Worm (Caenorhabditis elegans): Measurements from ENCODE around the gene scrm-7.

Gene scrm-7

ce11 chrV:14792346-14792745 is 12.8 kb upstream of the scrm-7 start:
- TF ChIP-seq ceh-16 (tag; optimal IDR thresholded peaks at IDR 0.05) (no peak), sma-3 (GFP tag; optimal IDR thresholded peaks at IDR 0.05) (no peak), blmp-1 (tag; optimal IDR thresholded peaks at IDR 0.05; ENCODE audit: insufficient read depth) (no peak), elt-3 (tag; optimal IDR thresholded peaks at IDR 0.05) (no peak), nhr-12 (tag; optimal IDR thresholded peaks at IDR 0.05) (no peak), R02D3.7 (tag; optimal IDR thresholded peaks at IDR 0.05) (no peak), lin-39 (tag; optimal IDR thresholded peaks at IDR 0.05) (peak; percentile 28), nhr-11 (tag; optimal IDR thresholded peaks at IDR 0.05) (no peak)

- no peak for TF ChIP-seq dmd-4 (tag; optimal IDR thresholded peaks at IDR 0.05)
- TF ChIP-seq lin-39 (tag; optimal IDR thresholded peaks at IDR 0.05), result no peak
- no peak for TF ChIP-seq alr-1 (tag; optimal IDR thresholded peaks at IDR 0.05)
- TF ChIP-seq ztf-4 (tag; optimal IDR thresholded peaks at IDR 0.05), result no peak
- TF ChIP-seq nhr-25 (tag; optimal IDR thresholded peaks at IDR 0.05), result no peak
- no peak for TF ChIP-seq ceh-82 (tag; optimal IDR thresholded peaks at IDR 0.05)
- no peak for TF ChIP-seq lin-11 (tag; optimal IDR thresholded peaks at IDR 0.05)
- no peak for TF ChIP-seq C34F6.9 (tag; optimal IDR thresholded peaks at IDR 0.05)
- no peak for TF ChIP-seq unc-62 (GFP tag; optimal IDR thresholded peaks at IDR 0.05)
- TF ChIP-seq F13H6.1 (tag; optimal IDR thresholded peaks at IDR 0.05), result no peak
- TF ChIP-seq zag-1 (tag; optimal IDR thresholded peaks at IDR 0.05), result no peak
- TF ChIP-seq R02D3.7 (tag; optimal IDR thresholded peaks at IDR 0.05), result no peak
- TF ChIP-seq nhr-21 (tag; optimal IDR thresholded peaks at IDR 0.05), result no peak
Observed at ce11 chrV:14791703-14792102, 12.2 kb upstream of the scrm-7 start.

- TF ChIP-seq peb-1 (tag; optimal IDR thresholded peaks at IDR 0.05), result no peak
- no peak for TF ChIP-seq sma-3 (GFP tag; optimal IDR thresholded peaks at IDR 0.05)
- TF ChIP-seq R02D3.7 (tag; optimal IDR thresholded peaks at IDR 0.05), result no peak
- no peak for TF ChIP-seq blmp-1 (tag; optimal IDR thresholded peaks at IDR 0.05; ENCODE audit: insufficient read depth)
- no peak for TF ChIP-seq mdl-1 (tag; optimal IDR thresholded peaks at IDR 0.05)
- no peak for TF ChIP-seq ztf-1 (GFP tag; conservative IDR thresholded peaks at IDR 0.05)
- no peak for TF ChIP-seq elt-3 (tag; optimal IDR thresholded peaks at IDR 0.05)
- no peak for TF ChIP-seq alr-1 (tag; optimal IDR thresholded peaks at IDR 0.05)
- TF ChIP-seq dmd-4 (tag; optimal IDR thresholded peaks at IDR 0.05), result no peak
- TF ChIP-seq nhr-10 (tag; optimal IDR thresholded peaks at IDR 0.05), result no peak
- TF ChIP-seq mab-5 (tag; optimal IDR thresholded peaks at IDR 0.05), result no peak
- TF ChIP-seq ceh-82 (tag; optimal IDR thresholded peaks at IDR 0.05), result no peak
- TF ChIP-seq nhr-12 (tag; optimal IDR thresholded peaks at IDR 0.05), result no peak
- no peak for TF ChIP-seq ceh-16 (tag; optimal IDR thresholded peaks at IDR 0.05)
- no peak for TF ChIP-seq nhr-11 (tag; optimal IDR thresholded peaks at IDR 0.05)
- no peak for TF ChIP-seq unc-39 (tag; optimal IDR thresholded peaks at IDR 0.05)
- no peak for TF ChIP-seq nhr-77 (tag; optimal IDR thresholded peaks at IDR 0.05)
- no peak for TF ChIP-seq zag-1 (tag; optimal IDR thresholded peaks at IDR 0.05)
Observed at ce11 chrV:14790792-14791191, 11.2 kb upstream of the scrm-7 start.

ce11 chrV:14788462-14788861 is 8.9 kb upstream of the scrm-7 start:
- TF ChIP-seq nhr-21 (tag; optimal IDR thresholded peaks at IDR 0.05), result no peak

ce11 chrV:14784787-14785186 is 5.2 kb upstream of the scrm-7 start:
- TF ChIP-seq elt-1 (tag; optimal IDR thresholded peaks at IDR 0.05) (no peak), blmp-1 (tag; optimal IDR thresholded peaks at IDR 0.05; ENCODE audit: insufficient read depth) (no peak), zag-1 (tag; optimal IDR thresholded peaks at IDR 0.05) (no peak), Y55F3AM.14 (GFP tag; optimal IDR thresholded peaks at IDR 0.05) (no peak), R02D3.7 (tag; optimal IDR thresholded peaks at IDR 0.05) (no peak), ceh-16 (tag; optimal IDR thresholded peaks at IDR 0.05) (no peak), ceh-82 (tag; optimal IDR thresholded peaks at IDR 0.05) (no peak), egl-27 (tag; optimal IDR thresholded peaks at IDR 0.05) (no peak), sma-9 (GFP tag; optimal IDR thresholded peaks at IDR 0.05) (no peak), sma-9 (tag; optimal IDR thresholded peaks at IDR 0.05) (no peak), ama-1 (optimal IDR thresholded peaks at IDR 0.05) (no peak), ztf-11 (tag; optimal IDR thresholded peaks at IDR 0.05) (no peak), nhr-12 (tag; optimal IDR thresholded peaks at IDR 0.05) (no peak), unc-55 (GFP tag; optimal IDR thresholded peaks at IDR 0.05) (no peak), nhr-21 (tag; optimal IDR thresholded peaks at IDR 0.05) (no peak), sem-4 (tag; optimal IDR thresholded peaks at IDR 0.05) (no peak), aly-2 (tag; optimal IDR thresholded peaks at IDR 0.05) (no peak)

All from whole organism, L2 larva.